Worm (Caenorhabditis elegans): ENCODE results near the gene sra-7.

The sra-7 gene

ce11 chrII:9523539-9524224 lies 20.8 kb upstream of the sra-7 start, which contains the start of gene mex-6:
TSS of gene mex-6 (plus strand) at chrII:9524174.
- no peak for TF ChIP-seq ref-1 (GFP tag; conservative IDR thresholded peaks at IDR 0.05)
- TF ChIP-seq cog-1 (tag; optimal IDR thresholded peaks at IDR 0.05): no peak
- TF ChIP-seq med-1 (GFP tag; optimal IDR thresholded peaks at IDR 0.05; ENCODE audit: insufficient read depth): no peak
- no peak for TF ChIP-seq tab-1 (GFP tag; IDR thresholded peaks at IDR 0.05)
- TF ChIP-seq klf-2 (GFP tag; conservative IDR thresholded peaks at IDR 0.05): no peak
- no peak for TF ChIP-seq T22C8.4 (GFP tag; IDR thresholded peaks at IDR 0.05)
- no peak for TF ChIP-seq flt-1 (GFP tag; IDR thresholded peaks at IDR 0.05)
- TF ChIP-seq ztf-23 (GFP tag; IDR thresholded peaks at IDR 0.05): no peak
- TF ChIP-seq ztf-29 (GFP tag; IDR thresholded peaks at IDR 0.05): no peak

ce11 chrII:9528480-9528879 lies 16.0 kb upstream of the sra-7 start, which contains the start of gene sra-2:
TSS of gene sra-2 (plus strand) at chrII:9528780.
- TF ChIP-seq med-1 (GFP tag; optimal IDR thresholded peaks at IDR 0.05; ENCODE audit: insufficient read depth): no peak
- TF ChIP-seq ztf-23 (GFP tag; IDR thresholded peaks at IDR 0.05): no peak
- no peak for TF ChIP-seq tab-1 (GFP tag; IDR thresholded peaks at IDR 0.05)
- TF ChIP-seq cog-1 (tag; optimal IDR thresholded peaks at IDR 0.05): no peak
- no peak for TF ChIP-seq T22C8.4 (GFP tag; IDR thresholded peaks at IDR 0.05)

ce11 chrII:9532011-9532410 lies 12.5 kb upstream of the sra-7 start, which contains the start of gene sra-9:
TSS of gene sra-9 (plus strand) at chrII:9532311.
- no peak for TF ChIP-seq tab-1 (GFP tag; IDR thresholded peaks at IDR 0.05)
- TF ChIP-seq ref-1 (GFP tag; conservative IDR thresholded peaks at IDR 0.05): no peak
- no peak for TF ChIP-seq flt-1 (GFP tag; IDR thresholded peaks at IDR 0.05)
- no peak for TF ChIP-seq T22C8.4 (GFP tag; IDR thresholded peaks at IDR 0.05)
- TF ChIP-seq cog-1 (tag; optimal IDR thresholded peaks at IDR 0.05): no peak
- no peak for TF ChIP-seq med-1 (GFP tag; optimal IDR thresholded peaks at IDR 0.05; ENCODE audit: insufficient read depth)
- no peak for TF ChIP-seq ztf-23 (GFP tag; IDR thresholded peaks at IDR 0.05)
- TF ChIP-seq ztf-29 (GFP tag; IDR thresholded peaks at IDR 0.05): no peak

- no peak for TF ChIP-seq tab-1 (GFP tag; IDR thresholded peaks at IDR 0.05)
- no peak for TF ChIP-seq klf-2 (GFP tag; conservative IDR thresholded peaks at IDR 0.05)
- TF ChIP-seq ztf-23 (GFP tag; IDR thresholded peaks at IDR 0.05): no peak
- no peak for TF ChIP-seq ztf-29 (GFP tag; IDR thresholded peaks at IDR 0.05)
- TF ChIP-seq cog-1 (tag; optimal IDR thresholded peaks at IDR 0.05): no peak
- no peak for TF ChIP-seq ref-1 (GFP tag; conservative IDR thresholded peaks at IDR 0.05)
- TF ChIP-seq flt-1 (GFP tag; IDR thresholded peaks at IDR 0.05): no peak
- no peak for TF ChIP-seq med-1 (GFP tag; optimal IDR thresholded peaks at IDR 0.05; ENCODE audit: insufficient read depth)
- TF ChIP-seq T22C8.4 (GFP tag; IDR thresholded peaks at IDR 0.05): no peak
These were observed 7.1 kb upstream of the sra-7 start, which contains the start of gene sra-8 for ce11 chrII:9537429-9537828. TSS of gene sra-8 (plus strand) at chrII:9537729.

- no peak for TF ChIP-seq tab-1 (GFP tag; IDR thresholded peaks at IDR 0.05)
- no peak for TF ChIP-seq klf-2 (GFP tag; conservative IDR thresholded peaks at IDR 0.05)
- TF ChIP-seq flt-1 (GFP tag; IDR thresholded peaks at IDR 0.05): no peak
- TF ChIP-seq cog-1 (tag; optimal IDR thresholded peaks at IDR 0.05): no peak
- no peak for TF ChIP-seq ztf-29 (GFP tag; IDR thresholded peaks at IDR 0.05)
- no peak for TF ChIP-seq ztf-23 (GFP tag; IDR thresholded peaks at IDR 0.05)
- TF ChIP-seq T22C8.4 (GFP tag; IDR thresholded peaks at IDR 0.05): no peak
- TF ChIP-seq med-1 (GFP tag; optimal IDR thresholded peaks at IDR 0.05; ENCODE audit: insufficient read depth): no peak
- no peak for TF ChIP-seq ref-1 (GFP tag; conservative IDR thresholded peaks at IDR 0.05)
These were observed 3.8 kb upstream of the sra-7 start, which contains the start of gene sra-3 for ce11 chrII:9540723-9541122. TSS of gene sra-3 (minus strand) at chrII:9540823.

- no peak for TF ChIP-seq ztf-29 (GFP tag; IDR thresholded peaks at IDR 0.05)
- no peak for TF ChIP-seq med-1 (GFP tag; optimal IDR thresholded peaks at IDR 0.05; ENCODE audit: insufficient read depth)
These were observed 1.7 kb upstream of the sra-7 start, which contains the start of gene sra-4 for ce11 chrII:9542785-9543184. TSS of gene sra-4 (minus strand) at chrII:9542885.

- TF ChIP-seq T22C8.4 (GFP tag; IDR thresholded peaks at IDR 0.05) (no peak), flt-1 (GFP tag; IDR thresholded peaks at IDR 0.05) (no peak)
These were observed 6.2 kb downstream of the sra-7 start, which contains the start of gene sra-6 for ce11 chrII:9550718-9551117. TSS of gene sra-6 (minus strand) at chrII:9550818.

- no peak for TF ChIP-seq tab-1 (GFP tag; IDR thresholded peaks at IDR 0.05)
- TF ChIP-seq cog-1 (tag; optimal IDR thresholded peaks at IDR 0.05): no peak
- no peak for TF ChIP-seq klf-2 (GFP tag; conservative IDR thresholded peaks at IDR 0.05)
- TF ChIP-seq ztf-23 (GFP tag; IDR thresholded peaks at IDR 0.05): no peak
These were observed 7.0 kb downstream of the sra-7 start, which contains the start of gene F35H8.12 for ce11 chrII:9551536-9551935. TSS of gene F35H8.12 (plus strand) at chrII:9551836.

- TF ChIP-seq ztf-23 (GFP tag; IDR thresholded peaks at IDR 0.05) (no peak), klf-2 (GFP tag; conservative IDR thresholded peaks at IDR 0.05) (no peak), ztf-29 (GFP tag; IDR thresholded peaks at IDR 0.05) (no peak), T22C8.4 (GFP tag; IDR thresholded peaks at IDR 0.05) (no peak), ref-1 (GFP tag; conservative IDR thresholded peaks at IDR 0.05) (no peak)
These were observed 8.7 kb downstream of the sra-7 start, which contains the start of gene F35H8.1 for ce11 chrII:9553179-9553578. TSS of gene F35H8.1 (minus strand) at chrII:9553279.

ce11 chrII:9554925-9555553 lies 10.6 kb downstream of the sra-7 start, which contains the start of gene F35H8.2:
TSS of gene F35H8.2 (plus strand) at chrII:9555503.
- no peak for TF ChIP-seq tab-1 (GFP tag; IDR thresholded peaks at IDR 0.05)
- TF ChIP-seq klf-2 (GFP tag; conservative IDR thresholded peaks at IDR 0.05): no peak
- TF ChIP-seq med-1 (GFP tag; optimal IDR thresholded peaks at IDR 0.05; ENCODE audit: insufficient read depth): no peak
- TF ChIP-seq ztf-29 (GFP tag; IDR thresholded peaks at IDR 0.05): no peak
- TF ChIP-seq cog-1 (tag; optimal IDR thresholded peaks at IDR 0.05): no peak
- TF ChIP-seq ztf-23 (GFP tag; IDR thresholded peaks at IDR 0.05): no peak
- no peak for TF ChIP-seq flt-1 (GFP tag; IDR thresholded peaks at IDR 0.05)
- TF ChIP-seq ref-1 (GFP tag; conservative IDR thresholded peaks at IDR 0.05): no peak

Data from whole organism, midembryonic.